Worm (Caenorhabditis elegans): Measurements from ENCODE around the gene alh-2.

DNA sequence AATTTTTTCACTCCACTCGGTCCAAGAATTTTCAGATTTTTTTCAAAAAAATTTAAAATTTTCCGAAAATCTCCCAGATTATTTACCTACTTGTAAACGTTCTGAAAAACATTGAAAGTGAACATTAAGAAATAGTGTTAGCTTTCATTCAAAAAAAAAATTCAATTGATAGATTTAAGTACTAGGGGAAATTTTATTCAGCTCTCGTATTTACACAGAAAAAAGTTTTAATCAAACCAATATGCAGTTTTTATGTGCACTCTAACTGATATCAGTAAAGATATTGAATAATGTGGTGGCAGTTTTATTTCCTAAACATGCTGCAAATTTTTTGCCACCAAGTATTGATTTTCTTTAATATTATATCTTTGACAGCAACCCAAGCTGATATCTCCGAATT, 24.2 kb downstream of the alh-2 start, which contains the start of gene irld-42:
- TF ChIP-seq him-1 (tag; optimal IDR thresholded peaks at IDR 0.05) (no peak), dao-5 (tag; optimal IDR thresholded peaks at IDR 0.05) (no peak), W03F9.2 (tag; optimal IDR thresholded peaks at IDR 0.05) (no peak)
